Fruit fly (Drosophila melanogaster) whole organism, prepupa: ENCODE data around the gene CG15814.

ENCODE experiments used
- Blimp-1 ChIP-seq: fragments of 200-800 bp; sonication (Bioruptor generic); optimal IDR thresholded peaks from 3 replicates; lab custom pipeline; 2017; ENCODE audit warnings: missing biosample characterization, missing genetic modification characterization, mild to moderate bottlenecking, moderate library complexity, missing genetic modification reagents
- CG10669 ChIP-seq: fragments of 200-800 bp; sonication (Bioruptor generic); optimal IDR thresholded peaks from 3 replicates; lab custom pipeline; 2018; ENCODE audit warnings: missing biosample characterization, mild to moderate bottlenecking, missing genetic modification characterization, moderate library complexity
- CG15336 ChIP-seq: fragments of 200-800 bp; sonication (Bioruptor generic); IDR thresholded peaks from 2 replicates; pipeline ENCODE4 v1.3.6; 2022; ENCODE audit warnings: missing biosample characterization, missing genetic modification characterization
- CG7368 ChIP-seq: fragments of 200-800 bp; sonication (Bioruptor generic); optimal IDR thresholded peaks from 3 replicates; lab custom pipeline; 2016; ENCODE audit warnings: missing biosample characterization, missing genetic modification characterization
- CG8119 ChIP-seq: fragments of 200-800 bp; sonication (Bioruptor generic); IDR thresholded peaks from 3 replicates; pipeline ENCODE4 v1.3.6; 2022; ENCODE audit warnings: missing biosample characterization, missing genetic modification characterization
- Sox15 ChIP-seq: fragments of 200-800 bp; sonication (Bioruptor generic); optimal IDR thresholded peaks from 3 replicates; lab custom pipeline; 2016; ENCODE audit warnings: missing biosample characterization, missing genetic modification characterization
- dsx ChIP-seq: fragments of 200-800 bp; optimal IDR thresholded peaks from 3 replicates; lab custom pipeline; 2019; ENCODE audit warnings: missing biosample characterization, mild to moderate bottlenecking, missing genetic modification characterization, moderate library complexity; ENCODE audit not compliant: poor library complexity, severe bottlenecking

dm6 chrX:17884567-17884966 is 34.4 kb upstream of the CG15814 start:
- TF ChIP-seq CG10669 (GFP tag; lab: Kevin White, UChicago): no peak
- TF ChIP-seq dsx (GFP tag; lab: Kevin White, UChicago): no peak
- TF ChIP-seq Blimp-1 (GFP tag; lab: Kevin White, UChicago): no peak
- no peak for TF ChIP-seq CG15336
- TF ChIP-seq Sox15: no peak
- no peak for TF ChIP-seq CG7368 (GFP tag; lab: Kevin White, UChicago)
- no peak for TF ChIP-seq CG8119 (GFP tag; lab: Robert Waterston, UW)
